Fruit fly (Drosophila melanogaster): ENCODE data around the gene Ahcy.

DNA sequence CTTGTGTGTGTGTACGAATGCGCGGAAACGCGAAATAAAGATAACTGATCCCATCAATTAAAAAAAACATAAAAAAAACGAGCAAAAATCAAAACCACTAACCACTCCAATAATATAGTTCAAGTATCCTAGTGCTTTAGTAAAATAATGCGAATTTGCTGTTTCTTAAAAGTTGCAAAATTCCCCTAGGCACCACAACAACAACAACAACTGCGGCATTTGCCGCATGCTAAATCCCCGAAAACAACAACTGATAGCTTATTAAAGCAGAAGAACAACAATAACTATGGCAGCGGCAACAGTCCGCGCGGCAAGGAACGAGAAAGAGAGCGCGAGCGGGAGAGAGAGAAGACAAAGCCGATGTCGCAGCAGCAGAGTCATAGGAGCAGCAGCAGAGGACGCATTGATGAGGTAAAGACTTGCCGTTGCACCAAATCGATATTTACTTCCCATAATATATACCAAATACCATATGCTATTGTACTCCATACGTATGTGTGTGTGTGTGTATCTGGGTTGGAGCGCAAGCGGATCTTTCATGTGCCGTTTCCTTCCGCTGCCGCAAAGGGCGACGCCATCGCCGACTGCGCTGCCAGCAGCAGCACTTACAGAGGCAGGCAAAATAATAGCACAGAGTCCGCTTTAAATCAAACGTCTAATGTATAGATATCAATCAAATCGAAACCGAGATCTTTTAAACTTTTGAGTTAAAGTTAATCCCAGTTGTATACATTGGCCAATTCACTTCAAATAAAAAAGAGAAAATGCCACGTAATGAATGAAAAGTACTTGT, 33.1 kb downstream of the Ahcy start:
- TF ChIP-seq Crg-1 (GFP tag; optimal IDR thresholded peaks at IDR 0.05) = no peak
- TF ChIP-seq cnc (optimal IDR thresholded peaks at IDR 0.05) = no peak
- TF ChIP-seq toe (GFP tag; optimal IDR thresholded peaks at IDR 0.05) = no peak
- TF ChIP-seq bab1 (GFP tag; optimal IDR thresholded peaks at IDR 0.05) = no peak
- no peak for TF ChIP-seq Clk (GFP tag; optimal IDR thresholded peaks at IDR 0.05)
- no peak for TF ChIP-seq CG14711 (tag; optimal IDR thresholded peaks at IDR 0.05)
- no peak for TF ChIP-seq kay (GFP tag; ENCODE audit: borderline replicate concordance)
- TF ChIP-seq Hr96 (GFP tag; optimal IDR thresholded peaks at IDR 0.05) = no peak
- TF ChIP-seq Mnt (GFP tag; optimal IDR thresholded peaks at IDR 0.05) = no peak
- TF ChIP-seq pad (GFP tag; optimal IDR thresholded peaks at IDR 0.05) = no peak
- TF ChIP-seq CG33017 (tag; optimal IDR thresholded peaks at IDR 0.05) = no peak
- no peak for TF ChIP-seq ovo (GFP tag; optimal IDR thresholded peaks at IDR 0.05)
- TF ChIP-seq CG1620 (GFP tag; optimal IDR thresholded peaks at IDR 0.05) = no peak

Data from whole organism, adult.